Fruit fly (Drosophila melanogaster) whole organism, larva: ENCODE data around the gene CG7110.
A peak's percentile ranks its signal among the peaks of the same experiment; 100 is the strongest.

Experiments
- noc ChIP-seq: fragments of 200-800 bp; sonication (Bioruptor generic); optimal IDR thresholded peaks from 3 replicates; lab custom pipeline; 2019; ENCODE audit warnings: missing biosample characterization, mild to moderate bottlenecking, missing genetic modification characterization, moderate library complexity

The CG7110 gene

DNA sequence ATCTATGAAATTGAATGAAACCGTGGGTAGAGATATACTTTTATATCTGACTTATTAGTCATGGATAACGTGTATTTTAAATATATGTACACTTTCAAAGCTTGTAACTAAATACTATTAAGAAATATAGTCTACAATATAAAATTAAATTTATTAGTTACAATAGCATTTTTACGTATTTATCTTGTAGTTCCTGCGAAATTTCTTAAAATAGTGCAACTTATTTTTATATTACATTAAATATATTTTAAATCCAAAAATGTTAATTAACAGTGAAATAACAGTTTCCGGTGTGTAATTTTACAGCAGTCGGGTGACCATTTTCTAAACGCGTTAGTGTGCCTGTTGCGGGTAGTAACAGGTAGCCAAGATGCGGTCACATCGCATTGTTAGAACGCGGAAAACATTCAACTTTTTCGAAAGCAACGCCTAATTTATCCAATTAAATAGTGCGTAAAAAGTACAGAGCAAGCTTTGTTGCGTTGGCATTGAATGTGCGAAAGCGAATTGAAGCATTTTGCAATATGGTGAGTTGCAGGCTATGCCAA is at the start of gene CG7110, which contains the start of gene CG10859:
CG7110 (plus strand) TSS at position 378 of the 548 bp plus-strand sequence.
CG10859 (minus strand) TSS at position 51 of the 548 bp plus-strand sequence.
- TF ChIP-seq noc = no peak

DNA sequence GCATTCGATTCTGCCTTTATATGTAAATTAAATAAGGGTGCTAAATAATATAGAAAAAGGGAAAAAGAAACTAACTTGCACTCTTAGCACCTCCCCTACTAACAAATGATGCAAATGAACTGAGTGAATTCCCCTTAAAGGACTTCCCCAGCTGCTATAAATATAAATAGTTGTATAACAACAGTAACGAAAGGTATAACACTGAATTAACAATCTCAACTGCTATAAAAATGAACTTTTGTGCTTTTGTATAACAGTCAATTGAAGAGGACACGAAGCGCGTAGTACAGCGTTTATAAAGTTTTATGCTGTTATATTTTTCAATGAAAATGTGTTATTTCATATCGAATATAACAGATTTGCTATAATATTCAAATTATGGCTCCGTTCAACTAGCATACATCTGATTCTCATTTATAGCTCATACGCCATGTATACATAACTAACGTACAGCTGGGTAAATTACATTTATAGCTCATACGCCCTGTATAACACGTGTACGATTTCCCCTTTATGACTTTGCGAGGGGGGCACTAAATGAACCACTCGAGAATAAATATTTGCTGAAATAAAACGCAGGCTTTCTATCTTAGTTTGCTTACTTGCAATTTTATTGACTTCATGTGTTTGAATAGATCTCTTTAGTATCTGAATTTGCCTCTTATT is 49.4 kb upstream of the CG7110 start:
- TF ChIP-seq noc = no peak

DNA sequence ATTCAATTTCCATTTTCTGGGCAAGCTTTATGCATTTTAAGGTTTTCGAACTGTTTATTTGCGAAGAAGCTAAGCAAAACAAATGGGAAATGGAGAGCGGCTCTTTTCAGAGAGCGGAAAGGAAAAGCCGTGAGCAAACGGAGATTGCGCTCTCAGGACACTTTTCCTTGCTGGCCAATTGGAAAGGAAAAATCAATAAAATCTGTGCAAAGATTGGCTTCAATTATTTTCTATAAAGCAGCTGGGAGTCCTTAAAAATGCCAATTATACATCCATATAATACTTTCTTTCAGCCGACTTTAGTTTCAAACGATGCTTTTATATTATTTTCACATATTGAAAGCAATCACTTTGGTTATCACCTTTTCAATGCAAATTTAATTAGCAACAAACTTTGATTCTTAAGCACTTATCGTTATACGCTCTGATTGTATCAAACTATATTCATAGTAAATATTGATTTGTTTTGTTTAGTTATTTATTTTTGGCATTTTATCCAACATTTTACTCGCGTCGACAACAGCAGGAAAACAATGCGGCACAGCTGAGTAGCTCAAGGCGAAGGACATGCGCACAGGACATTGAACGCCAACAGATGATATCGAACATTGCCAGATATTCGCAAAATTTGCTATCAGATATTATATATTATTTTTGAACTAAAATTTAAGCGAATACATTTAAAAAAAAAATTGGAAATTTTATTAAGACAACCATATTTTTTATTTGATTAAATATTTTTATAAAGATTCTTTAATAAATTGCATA is 44.0 kb upstream of the CG7110 start, which contains the start of gene CG9395:
CG9395 (minus strand) TSS at position 494 of the 768 bp plus-strand sequence.
- no peak for TF ChIP-seq noc

DNA sequence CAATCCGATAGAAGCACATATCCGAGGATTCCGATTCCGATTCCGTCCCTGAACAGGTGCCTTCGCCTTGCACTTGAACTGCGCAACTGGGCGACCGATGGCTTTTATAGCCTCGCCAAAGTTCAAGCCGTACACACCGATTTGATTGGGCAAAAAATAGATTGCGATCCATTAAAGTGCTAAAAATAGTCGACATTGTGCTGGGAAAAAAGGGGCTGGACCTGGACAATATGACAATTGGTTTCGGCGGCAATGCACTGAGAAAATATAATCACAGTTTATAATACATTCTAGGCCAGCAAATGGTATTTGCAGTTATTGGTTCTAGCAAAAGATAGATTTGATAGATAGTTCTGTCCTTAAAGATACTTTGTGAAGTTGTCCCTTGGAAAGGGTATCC is 37.3 kb upstream of the CG7110 start, which contains the start of gene CG9377:
CG9377 (minus strand) TSS at position 101 of the 400 bp plus-strand sequence.
- no peak for TF ChIP-seq noc

DNA sequence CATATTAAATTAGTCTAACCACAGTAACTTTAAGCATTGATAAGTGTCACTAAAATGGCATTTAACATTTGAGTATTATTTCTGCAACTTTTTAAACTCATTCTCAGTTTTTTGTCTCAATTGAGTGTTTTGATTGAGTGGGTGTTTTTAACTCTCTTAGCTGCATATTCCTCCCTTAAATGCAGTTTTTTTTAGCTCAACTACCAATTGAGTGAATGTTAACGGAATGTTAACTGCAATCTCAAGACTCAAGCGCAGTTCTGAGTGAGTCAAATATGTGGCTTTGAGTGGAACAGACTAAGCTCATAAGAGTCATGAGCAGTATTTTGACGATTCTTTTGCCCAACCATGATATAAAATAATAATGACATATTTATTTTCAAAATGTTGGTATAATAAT is 35.8 kb upstream of the CG7110 start:
- no peak for TF ChIP-seq noc

DNA sequence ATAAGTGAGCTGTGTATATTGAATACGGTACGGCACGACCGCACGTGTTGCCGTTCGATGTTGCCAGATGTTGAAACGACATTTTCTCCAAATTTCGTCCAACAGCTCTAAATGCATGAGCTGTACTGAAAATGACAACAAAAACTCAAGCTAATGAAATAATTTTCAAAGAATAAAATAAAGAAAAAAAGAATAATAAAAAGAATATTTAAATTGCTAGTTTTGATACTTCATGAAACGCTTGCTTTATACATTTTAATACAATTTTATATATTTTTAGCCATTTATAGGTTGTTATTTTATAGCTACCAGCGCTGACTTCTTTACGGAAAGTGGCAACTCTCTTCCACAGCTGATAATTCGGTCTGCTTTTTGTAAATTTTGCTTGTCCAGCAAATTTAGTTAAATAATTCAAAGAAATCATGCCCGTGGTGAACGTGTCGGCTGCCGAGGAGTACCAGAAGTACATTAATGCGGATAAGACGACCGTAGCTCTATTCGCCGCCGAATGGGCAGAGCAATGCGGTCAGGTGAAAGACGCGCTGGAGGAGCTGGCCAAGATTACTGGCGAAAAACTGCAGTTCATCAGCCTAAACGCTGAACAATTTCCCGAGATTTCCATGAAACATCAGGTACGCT is 32.6 kb upstream of the CG7110 start, which contains the start of the genes Nnp-1 and Grx3:
Nnp-1 (minus strand) TSS at position 81 of the 639 bp plus-strand sequence.
Grx3 (plus strand) TSS at position 339 of the 639 bp plus-strand sequence.
- TF ChIP-seq noc = no peak

DNA sequence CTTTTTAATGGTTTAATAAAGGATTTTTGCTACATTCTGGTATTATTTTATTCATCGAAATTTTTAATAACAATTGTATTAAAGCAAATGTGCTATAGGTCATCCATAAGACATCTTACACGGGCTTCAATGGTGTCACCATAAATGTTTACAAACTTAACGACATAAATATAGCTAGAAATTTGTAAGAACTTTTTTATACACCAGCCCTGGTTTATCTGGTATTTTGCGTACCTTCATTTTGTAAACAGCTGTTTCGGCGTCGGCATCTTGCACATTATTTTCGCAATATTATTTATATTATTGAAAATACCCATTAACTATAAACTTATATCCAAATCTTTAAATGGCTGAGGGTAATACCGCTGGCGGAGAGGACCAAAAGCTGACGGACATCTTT is 31.4 kb upstream of the CG7110 start, which contains the start of gene Tap42:
Tap42 (plus strand) TSS at position 240 of the 400 bp plus-strand sequence.
- no peak for TF ChIP-seq noc

DNA sequence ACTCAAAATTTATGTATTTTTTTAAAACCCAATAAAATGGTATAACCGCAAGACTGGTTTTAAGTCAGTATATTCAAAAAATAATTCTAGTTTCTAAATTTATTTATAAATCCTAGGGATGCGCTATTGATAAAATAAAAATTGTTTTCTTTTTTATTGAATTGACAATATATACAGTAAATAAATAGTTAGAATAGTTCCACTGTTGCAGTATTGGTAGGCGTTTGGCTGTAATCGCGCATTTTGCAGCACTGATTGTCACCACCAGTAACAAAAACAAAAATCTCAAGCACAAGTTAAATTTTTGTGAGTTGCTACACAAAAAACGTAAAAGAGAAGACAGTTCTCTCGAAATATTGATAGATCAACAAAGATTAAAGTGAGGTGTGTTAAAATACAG is 29.9 kb upstream of the CG7110 start, which contains the start of gene CG31855:
CG31855 (plus strand) TSS at position 265 of the 400 bp plus-strand sequence.
- TF ChIP-seq noc = peak; percentile 80

DNA sequence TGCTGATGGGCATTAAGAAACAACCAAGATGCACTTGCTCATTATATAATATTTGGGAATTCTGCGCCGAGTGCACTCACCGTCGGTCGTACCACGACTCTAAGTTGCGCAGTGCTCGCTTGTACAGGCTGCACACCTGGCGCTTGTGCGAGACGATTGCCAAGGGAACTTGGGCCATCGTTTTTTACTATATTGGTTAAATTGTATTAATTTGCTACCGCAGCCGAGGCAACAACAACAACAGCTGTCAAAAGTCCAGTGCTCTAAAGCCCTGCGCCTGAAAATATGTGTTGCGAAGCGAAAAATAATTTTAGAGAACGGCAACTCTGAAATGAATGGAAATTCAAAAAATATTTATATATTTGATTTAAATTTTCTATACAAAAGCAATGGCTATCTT is 28.0 kb upstream of the CG7110 start, which contains the start of gene ND-B22:
ND-B22 (minus strand) TSS at position 349 of the 400 bp plus-strand sequence.
- TF ChIP-seq noc = peak; percentile 16

DNA sequence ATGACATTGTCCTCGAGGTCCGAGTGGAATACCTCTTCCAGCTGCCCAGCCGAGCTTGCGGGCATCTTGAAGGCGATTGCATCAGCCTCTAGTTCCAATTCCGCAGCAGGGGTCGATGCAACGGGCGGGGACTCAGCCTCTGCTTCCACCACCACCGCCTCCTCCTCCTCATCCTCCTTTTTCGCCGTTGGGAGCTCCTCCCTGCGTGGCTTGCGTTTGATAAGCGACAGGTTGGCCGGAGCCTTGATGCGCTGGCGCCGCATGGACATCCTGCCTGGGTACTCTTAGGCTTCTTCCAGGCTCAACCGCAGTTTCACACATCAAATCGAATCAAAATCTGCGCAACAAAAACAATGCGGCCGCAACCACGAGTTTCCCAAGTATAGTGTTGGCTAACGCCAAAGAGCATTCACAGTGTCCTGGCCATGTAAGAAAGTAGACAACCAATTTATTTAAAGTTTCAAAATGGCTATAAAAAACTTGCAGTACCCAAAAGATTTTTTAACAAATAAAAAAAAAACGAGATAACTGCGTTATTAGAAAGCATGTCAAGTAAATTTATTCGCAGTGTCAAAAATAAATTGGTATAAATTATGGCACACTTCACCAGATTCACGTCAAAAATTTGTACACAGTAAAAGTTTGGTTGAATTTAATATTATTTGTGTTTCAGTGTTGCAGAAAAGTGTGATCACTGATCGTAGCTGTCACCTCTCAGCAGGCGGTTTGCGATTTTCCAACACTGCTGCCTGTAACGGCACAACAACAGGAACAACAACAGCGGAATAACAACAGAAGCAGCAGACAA is 25.2 kb upstream of the CG7110 start, which contains the start of the genes Bdp1 and CG6565:
Bdp1 (minus strand) TSS at position 456 of the 808 bp plus-strand sequence.
CG6565 (plus strand) TSS at position 585 of the 808 bp plus-strand sequence.
- peak; percentile 96 for TF ChIP-seq noc

DNA sequence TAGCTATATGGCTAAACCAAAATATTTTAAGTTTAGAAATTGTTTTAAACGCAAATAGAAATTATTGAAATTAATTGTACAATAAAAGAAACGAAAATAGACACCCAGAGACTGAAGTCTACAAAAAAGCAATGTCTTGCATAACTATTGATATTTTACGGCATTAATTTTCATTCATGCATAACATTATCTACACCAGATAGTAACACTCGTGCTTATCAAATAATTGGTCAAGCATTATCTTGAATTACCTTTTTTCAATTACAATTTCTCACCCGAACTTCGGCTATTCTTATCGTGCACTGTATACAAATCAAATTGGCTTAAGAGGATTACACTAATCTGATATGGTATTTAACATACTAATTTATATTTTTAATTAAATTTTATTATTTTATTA is 22.7 kb upstream of the CG7110 start:
- no peak for TF ChIP-seq noc

DNA sequence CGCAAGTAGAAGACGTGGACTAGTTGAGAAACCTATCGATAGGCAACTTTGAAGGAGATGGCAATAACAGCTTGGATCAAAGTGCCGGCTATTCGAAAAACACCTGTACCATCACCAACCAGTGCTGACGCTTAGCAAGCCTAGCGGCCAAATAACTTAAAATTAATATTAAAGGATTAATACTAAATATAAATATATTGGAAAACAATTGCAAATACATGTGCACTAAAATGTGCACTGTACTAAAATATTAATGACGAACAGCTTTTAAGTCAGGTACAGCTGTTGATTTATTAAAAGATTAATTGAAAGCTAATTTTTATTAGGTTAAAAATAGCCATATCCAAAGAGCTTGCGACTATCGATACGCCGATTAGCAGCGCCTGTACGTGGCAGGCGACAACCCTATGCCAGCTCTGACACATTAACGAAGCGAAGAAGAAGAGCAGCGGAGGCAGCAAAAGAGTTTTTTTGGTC is 20.3 kb upstream of the CG7110 start, which contains the start of the genes CG9302 and beta'COP:
CG9302 (minus strand) TSS at position 51 of the 477 bp plus-strand sequence.
beta'COP (plus strand) TSS at position 415 of the 477 bp plus-strand sequence.
- TF ChIP-seq noc = peak; percentile 79

DNA sequence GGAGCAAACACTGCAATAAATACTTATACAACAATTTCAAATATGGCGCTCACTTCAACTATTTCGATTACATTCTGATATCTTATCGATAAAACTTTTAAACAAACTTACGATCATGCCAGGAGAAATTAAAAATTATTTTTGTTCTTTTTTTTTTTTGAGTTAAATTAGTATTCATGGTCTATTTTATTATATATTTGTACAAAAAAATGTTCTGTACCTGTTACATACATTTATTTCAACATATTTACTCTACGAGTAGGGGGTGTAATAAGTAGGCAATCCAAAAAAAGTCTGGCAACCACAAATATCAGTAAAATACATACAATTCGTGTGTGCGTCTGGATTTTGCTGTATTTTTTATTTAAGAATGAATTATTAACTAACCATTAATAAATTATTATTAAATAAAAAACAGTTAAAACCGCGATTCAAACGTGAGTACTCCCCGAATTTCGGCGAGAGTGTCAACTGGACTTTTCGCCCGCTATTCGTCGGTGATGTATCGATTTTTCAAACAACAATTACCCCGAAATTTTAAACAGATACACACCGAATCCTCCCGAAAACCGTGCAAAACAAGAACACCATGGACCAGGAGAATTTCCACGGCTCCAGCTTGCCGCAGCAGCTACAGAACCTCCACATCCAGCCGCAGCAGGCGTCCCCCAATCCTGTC is 16.3 kb upstream of the CG7110 start, which contains the start of gene loqs:
loqs (plus strand) TSS at position 302 of the 679 bp plus-strand sequence.
- TF ChIP-seq noc = no peak

DNA sequence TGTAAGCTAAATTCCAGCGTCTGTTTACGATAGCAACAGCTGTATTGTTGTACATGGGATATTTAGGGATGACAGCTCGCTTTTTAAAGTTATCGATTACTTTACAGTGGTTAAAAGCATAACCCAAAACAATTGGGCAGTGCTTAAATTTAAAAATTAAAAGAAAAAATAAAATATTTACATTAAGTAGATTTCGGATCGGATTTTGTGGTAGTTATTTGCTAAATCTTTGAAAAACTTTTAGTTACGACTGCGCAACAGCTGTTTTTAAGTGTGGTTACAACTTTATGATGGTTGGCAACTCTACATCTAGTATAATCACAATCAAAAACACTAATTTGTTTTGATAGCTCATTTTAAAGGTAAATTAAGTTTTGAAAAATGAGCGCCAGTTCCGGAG is 11.5 kb upstream of the CG7110 start, which contains the start of the genes Ing5 and CG7099:
Ing5 (minus strand) TSS at position 58 of the 400 bp plus-strand sequence.
CG7099 (plus strand) TSS at position 317 of the 400 bp plus-strand sequence.
- TF ChIP-seq noc = peak; percentile 95
